Worm (Caenorhabditis elegans) whole organism, early embryonic: ENCODE measurements around the gene ZK1010.5.
A peak's percentile ranks its signal among the peaks of the same experiment; 100 is the strongest.

Experiments used
- B0310.2 ChIP-seq: sonication (generic microtip); optimal IDR thresholded peaks from 2 replicates; lab custom pipeline; 2016; ENCODE audit warnings: mild to moderate bottlenecking, missing genetic modification characterization, missing compliant biosample characterization
- F13C5.2 ChIP-seq: sonication (generic microtip); optimal IDR thresholded peaks from 2 replicates; lab custom pipeline; 2017; ENCODE audit warnings: mild to moderate bottlenecking, missing genetic modification characterization, inconsistent platforms, missing compliant biosample characterization
- aly-1 ChIP-seq: sonication (generic microtip); optimal IDR thresholded peaks from 2 replicates; lab custom pipeline; 2016; ENCODE audit warnings: missing genetic modification characterization, missing compliant biosample characterization
- ama-1 ChIP-seq: fragments of 150-350 bp; optimal IDR thresholded peaks from 2 replicates; lab custom pipeline; 2014
- ceh-13 ChIP-seq: fragments of 200-800 bp; sonication (Bioruptor generic); optimal IDR thresholded peaks from 2 replicates; lab custom pipeline; 2018; ENCODE audit warnings: mild to moderate bottlenecking, missing genetic modification characterization, missing compliant biosample characterization
- ceh-36 ChIP-seq: sonication (generic microtip); optimal IDR thresholded peaks from 2 replicates; lab custom pipeline; 2016; ENCODE audit warnings: missing genetic modification characterization, inconsistent platforms, missing compliant biosample characterization
- ets-7 ChIP-seq: sonication (generic microtip); optimal IDR thresholded peaks from 2 replicates; lab custom pipeline; 2016; ENCODE audit warnings: missing genotype, missing genetic modification characterization, missing compliant biosample characterization
- flt-1 ChIP-seq: fragments of 200-800 bp; sonication (Bioruptor generic); IDR thresholded peaks from 2 replicates; pipeline ENCODE4 v1.3.6; 2022; ENCODE audit warnings: missing genetic modification characterization, missing compliant biosample characterization
- hmbx-1 ChIP-seq: sonication (generic microtip); optimal IDR thresholded peaks from 2 replicates; lab custom pipeline; 2016; ENCODE audit warnings: mild to moderate bottlenecking, missing genetic modification characterization, missing compliant biosample characterization
- hmg-4 ChIP-seq: fragments of 200-800 bp; sonication (Bioruptor generic); optimal IDR thresholded peaks from 2 replicates; lab custom pipeline; 2018; ENCODE audit warnings: mild to moderate bottlenecking, missing genetic modification characterization, missing compliant biosample characterization
- hnd-1 ChIP-seq: sonication (generic microtip); optimal IDR thresholded peaks from 2 replicates; lab custom pipeline; 2016; ENCODE audit warnings: missing genetic modification characterization, missing compliant biosample characterization
- pes-1 ChIP-seq: fragments of 200-800 bp; sonication (Bioruptor generic); IDR thresholded peaks from 2 replicates; pipeline ENCODE4 v1.3.6; 2022; ENCODE audit warnings: missing genetic modification reagents, missing genetic modification characterization, missing compliant biosample characterization
- scrt-1 ChIP-seq: fragments of 200-800 bp; sonication (Bioruptor generic); IDR thresholded peaks from 2 replicates; pipeline ENCODE4 v1.3.6; 2022; ENCODE audit warnings: missing genetic modification characterization, missing compliant biosample characterization
- sea-1 ChIP-seq: fragments of 200-800 bp; sonication (Bioruptor generic); conservative IDR thresholded peaks from 2 replicates; pipeline ENCODE4 v1.3.6; 2022; ENCODE audit warnings: missing genetic modification characterization, missing compliant biosample characterization
- tbx-11 ChIP-seq: fragments of 200-800 bp; sonication (Bioruptor generic); IDR thresholded peaks from 2 replicates; pipeline ENCODE4 v1.3.6; 2022; ENCODE audit warnings: missing genetic modification characterization, missing compliant biosample characterization
- tbx-37 ChIP-seq: fragments of 200-800 bp; sonication (Bioruptor generic); conservative IDR thresholded peaks from 2 replicates; pipeline ENCODE4 v1.3.6; 2022; ENCODE audit warnings: missing genetic modification reagents, missing genetic modification characterization, missing compliant biosample characterization
- tra-4 ChIP-seq: sonication (generic microtip); optimal IDR thresholded peaks from 2 replicates; lab custom pipeline; 2017; ENCODE audit warnings: missing genetic modification characterization, missing compliant biosample characterization

Gene ZK1010.5

DNA sequence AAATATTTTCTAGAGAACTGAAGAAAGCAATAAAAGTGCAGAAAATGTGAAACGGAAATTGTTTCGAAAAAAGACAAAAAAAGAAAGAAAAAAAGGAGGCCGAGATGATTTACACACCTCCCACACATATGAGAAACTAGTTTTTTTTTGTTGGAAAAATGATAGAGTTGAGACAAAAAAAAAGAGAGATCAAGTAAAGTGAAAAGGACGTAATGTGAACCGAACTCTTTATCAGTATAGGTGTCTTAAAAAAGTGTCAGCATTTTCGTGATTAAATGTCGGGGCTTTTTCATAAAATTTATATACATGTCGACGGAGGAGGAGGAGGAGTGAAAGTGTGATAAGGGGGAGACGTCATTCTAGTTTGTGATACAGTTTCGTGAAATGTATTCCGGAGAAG is 28.0 kb downstream of the ZK1010.5 start:
- TF ChIP-seq ets-7 (tag; lab: Kevin White, UChicago) (no peak), tbx-37 (no peak), tbx-11 (GFP tag; lab: Robert Waterston, UW) (no peak), aly-1 (no peak), hnd-1 (tag; lab: Kevin White, UChicago) (no peak)

DNA sequence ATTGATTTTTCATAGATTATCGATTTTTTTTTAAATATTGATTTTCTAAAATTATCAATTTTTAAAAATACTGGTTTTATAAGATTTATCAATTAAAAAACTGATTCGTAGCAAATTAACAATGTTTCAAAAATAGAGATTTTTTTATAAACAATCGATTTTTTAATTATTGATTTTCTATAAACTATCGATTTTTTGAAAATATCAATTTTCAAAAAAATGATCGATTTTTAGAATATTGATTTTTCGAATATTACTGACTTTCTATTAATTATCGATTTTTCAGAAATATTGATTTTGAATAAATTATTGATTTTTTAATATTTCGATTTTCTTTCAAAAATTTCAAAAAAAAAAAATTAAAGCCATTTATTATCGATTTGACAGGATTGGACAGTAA is 34.7 kb downstream of the ZK1010.5 start:
- TF ChIP-seq ceh-13 (no peak), pes-1 (GFP tag; lab: Robert Waterston, UW) (no peak), flt-1 (GFP tag; lab: Robert Waterston, UW) (no peak), ceh-36 (tag; lab: Kevin White, UChicago) (no peak), tra-4 (tag; lab: Kevin White, UChicago) (no peak), scrt-1 (no peak), tbx-37 (no peak), F13C5.2 (tag; lab: Kevin White, UChicago) (no peak), tbx-11 (GFP tag; lab: Robert Waterston, UW) (no peak), hmbx-1 (tag; lab: Kevin White, UChicago) (no peak), ama-1 (lab: Kevin White, UChicago) (no peak), ets-7 (tag; lab: Kevin White, UChicago) (no peak), hnd-1 (tag; lab: Kevin White, UChicago) (no peak), aly-1 (no peak), sea-1 (GFP tag; lab: Robert Waterston, UW) (no peak), hmg-4 (no peak), B0310.2 (tag; lab: Kevin White, UChicago) (no peak)

DNA sequence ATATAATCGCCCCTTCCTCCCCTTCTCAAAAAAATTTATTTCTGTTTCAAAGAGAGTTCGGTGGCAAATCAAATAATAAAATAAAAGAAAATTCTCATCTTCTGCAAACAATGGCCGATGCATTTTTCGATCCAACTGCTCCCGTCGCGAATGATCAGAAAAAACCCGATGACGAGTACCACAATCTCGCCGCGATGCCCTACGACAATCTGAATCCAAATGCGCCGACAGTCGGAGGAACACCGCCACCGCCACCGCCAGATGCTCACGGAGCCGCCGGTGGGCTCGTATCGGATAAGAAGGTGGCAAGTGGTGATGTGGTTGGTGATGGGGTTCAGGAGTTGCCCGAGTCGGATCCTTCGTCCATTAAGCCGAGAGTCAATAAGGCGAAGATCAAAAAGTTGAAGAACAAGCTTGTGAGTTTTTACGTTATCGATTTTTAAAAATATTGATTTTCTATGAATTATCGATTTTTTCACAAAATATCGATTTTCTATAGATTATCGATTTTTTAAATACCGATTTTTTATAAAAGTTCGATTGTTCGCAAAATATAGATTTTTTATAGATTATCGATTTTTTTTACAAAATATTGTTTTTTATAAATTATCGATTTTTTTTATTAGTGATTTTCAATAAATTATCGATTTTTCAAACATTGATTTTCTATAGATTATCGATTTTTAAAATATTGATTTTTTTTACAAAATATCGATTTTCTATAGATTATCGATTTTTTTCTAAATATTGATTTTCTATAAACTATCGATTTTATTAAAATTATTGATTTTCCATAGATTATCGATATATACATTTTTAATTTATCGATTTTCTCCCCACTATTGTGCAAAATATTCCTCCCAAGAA is 35.7 kb downstream of the ZK1010.5 start, which contains the start of gene Y39E4A.1:
Gene Y39E4A.1 (plus strand): TSS at position 51 of the 867 bp plus-strand sequence.
- TF ChIP-seq ets-7 (tag; lab: Kevin White, UChicago), result no peak
- TF ChIP-seq B0310.2 (tag; lab: Kevin White, UChicago), result no peak
- no peak for TF ChIP-seq ama-1 (lab: Kevin White, UChicago)
- no peak for TF ChIP-seq sea-1 (GFP tag; lab: Robert Waterston, UW)
- no peak for TF ChIP-seq tra-4 (tag; lab: Kevin White, UChicago)
- TF ChIP-seq pes-1 (GFP tag; lab: Robert Waterston, UW), result no peak
- TF ChIP-seq ceh-36 (tag; lab: Kevin White, UChicago), result no peak
- TF ChIP-seq tbx-37, result no peak
- no peak for TF ChIP-seq hmg-4
- no peak for TF ChIP-seq flt-1 (GFP tag; lab: Robert Waterston, UW)
- TF ChIP-seq tbx-11 (GFP tag; lab: Robert Waterston, UW), result no peak
- TF ChIP-seq ceh-13, result no peak
- no peak for TF ChIP-seq F13C5.2 (tag; lab: Kevin White, UChicago)
- no peak for TF ChIP-seq scrt-1
- TF ChIP-seq hnd-1 (tag; lab: Kevin White, UChicago), result no peak
- TF ChIP-seq aly-1, result no peak
- no peak for TF ChIP-seq hmbx-1 (tag; lab: Kevin White, UChicago)

DNA sequence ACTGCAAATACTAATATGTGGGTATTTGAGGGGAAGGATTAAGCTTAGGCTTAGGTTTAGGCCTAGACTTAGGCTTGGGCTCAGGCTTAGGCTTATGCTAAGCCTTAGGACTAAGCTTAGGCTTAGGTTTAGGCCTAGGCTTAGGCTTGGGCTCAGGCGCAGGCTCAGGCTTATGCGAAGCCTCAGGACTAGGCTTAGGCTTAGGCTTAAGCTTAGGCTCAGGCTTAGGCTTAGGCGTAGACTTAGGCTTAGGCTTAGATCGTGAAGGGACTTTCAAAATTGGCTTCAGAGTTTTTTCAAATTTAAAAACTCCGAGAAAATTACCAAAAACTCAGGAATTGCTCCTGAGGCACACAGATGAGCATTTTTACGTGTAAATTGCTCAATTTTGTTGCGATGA is 42.2 kb downstream of the ZK1010.5 start:
- no peak for TF ChIP-seq pes-1 (GFP tag; lab: Robert Waterston, UW)
- TF ChIP-seq ceh-36 (tag; lab: Kevin White, UChicago), result peak; percentile 89

DNA sequence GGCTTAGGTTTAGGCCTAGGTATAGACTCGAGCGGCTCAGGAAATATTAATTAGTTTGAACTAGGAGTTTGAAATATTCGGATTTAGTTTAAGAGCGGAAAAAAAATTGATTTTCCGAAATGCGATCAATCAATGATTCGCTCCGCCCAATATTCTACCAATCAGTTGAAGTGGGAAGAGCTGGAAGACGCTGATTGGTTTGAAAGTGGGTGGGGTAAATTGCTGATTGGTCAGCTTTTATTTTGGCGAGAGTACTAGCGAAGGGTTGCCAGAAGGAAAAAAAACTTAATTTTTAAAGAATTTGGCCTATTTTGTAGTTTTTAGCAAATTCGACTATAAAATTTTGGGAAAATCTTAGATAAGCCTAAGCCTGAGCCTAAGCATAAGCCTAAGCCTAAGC is 43.3 kb downstream of the ZK1010.5 start:
- no peak for TF ChIP-seq ceh-13
- no peak for TF ChIP-seq aly-1
- no peak for TF ChIP-seq tra-4 (tag; lab: Kevin White, UChicago)
- TF ChIP-seq ets-7 (tag; lab: Kevin White, UChicago), result no peak
- no peak for TF ChIP-seq tbx-37
- no peak for TF ChIP-seq sea-1 (GFP tag; lab: Robert Waterston, UW)
- TF ChIP-seq F13C5.2 (tag; lab: Kevin White, UChicago), result no peak
- TF ChIP-seq ama-1 (lab: Kevin White, UChicago), result no peak
- TF ChIP-seq pes-1 (GFP tag; lab: Robert Waterston, UW), result no peak
- TF ChIP-seq B0310.2 (tag; lab: Kevin White, UChicago), result no peak
- TF ChIP-seq tbx-11 (GFP tag; lab: Robert Waterston, UW), result no peak
- no peak for TF ChIP-seq ceh-36 (tag; lab: Kevin White, UChicago)
- TF ChIP-seq scrt-1, result no peak
- TF ChIP-seq flt-1 (GFP tag; lab: Robert Waterston, UW), result no peak
- TF ChIP-seq hmg-4, result no peak

DNA sequence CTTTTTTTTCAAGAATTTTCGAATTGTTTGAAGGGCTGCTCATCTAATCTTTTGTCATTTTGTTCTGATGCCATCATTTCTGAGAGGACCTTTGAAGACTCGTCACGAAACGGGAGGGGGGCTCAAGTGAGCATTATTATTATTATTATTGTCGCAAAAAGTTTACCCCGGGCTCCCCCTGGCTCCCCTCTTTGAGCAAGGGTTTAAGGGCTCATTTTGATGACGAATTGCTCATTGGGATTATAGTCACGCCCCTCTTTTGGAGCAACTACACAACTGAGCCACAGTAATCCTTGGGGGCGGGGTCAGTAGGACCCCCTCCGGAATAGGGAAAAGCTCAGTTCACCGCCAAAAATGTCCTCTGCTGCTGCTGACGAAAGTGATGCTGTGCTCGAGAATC is 45.0 kb downstream of the ZK1010.5 start, which contains the start of gene unc-25:
Gene unc-25 (plus strand): TSS at position 345 of the 400 bp plus-strand sequence.
- TF ChIP-seq F13C5.2 (tag; lab: Kevin White, UChicago), result no peak
- TF ChIP-seq aly-1, result no peak
- no peak for TF ChIP-seq scrt-1
- TF ChIP-seq flt-1 (GFP tag; lab: Robert Waterston, UW), result no peak
- no peak for TF ChIP-seq ceh-36 (tag; lab: Kevin White, UChicago)
- no peak for TF ChIP-seq tra-4 (tag; lab: Kevin White, UChicago)
- TF ChIP-seq sea-1 (GFP tag; lab: Robert Waterston, UW), result no peak
